Fruit fly (Drosophila melanogaster) whole organism, embryonic: Measurements from ENCODE around the gene vih.

ENCODE experiments used
- CG10274 ChIP-seq: fragments of 200-800 bp; sonication (Bioruptor generic); optimal IDR thresholded peaks from 3 replicates; lab custom pipeline; 2017; ENCODE audit warnings: missing biosample characterization, mild to moderate bottlenecking, missing genetic modification characterization
- CG10565 ChIP-seq: fragments of 200-800 bp; sonication (Bioruptor generic); optimal IDR thresholded peaks from 3 replicates; lab custom pipeline; 2016; ENCODE audit warnings: missing biosample characterization, mild to moderate bottlenecking, missing genetic modification characterization
- CG11456 ChIP-seq: fragments of 200-800 bp; sonication (Bioruptor generic); IDR thresholded peaks from 3 replicates; pipeline ENCODE4 v1.3.6; 2022; ENCODE audit warnings: missing biosample characterization, missing genetic modification characterization
- CG12219 ChIP-seq: fragments of 200-800 bp; sonication (Bioruptor generic); optimal IDR thresholded peaks from 3 replicates; lab custom pipeline; 2018; ENCODE audit warnings: missing biosample characterization, mild to moderate bottlenecking, missing genetic modification characterization
- CG17359 ChIP-seq: fragments of 200-800 bp; sonication (Bioruptor generic); optimal IDR thresholded peaks from 3 replicates; lab custom pipeline; 2018; ENCODE audit warnings: missing biosample characterization, mild to moderate bottlenecking, missing genetic modification characterization, moderate library complexity
- CG1832 ChIP-seq: fragments of 200-800 bp; sonication (Bioruptor generic); optimal IDR thresholded peaks from 2 replicates; lab custom pipeline; 2017; ENCODE audit warnings: missing biosample characterization, mild to moderate bottlenecking, missing genetic modification characterization, inconsistent platforms
- CG30431 ChIP-seq: fragments of 200-800 bp; sonication (Bioruptor generic); optimal IDR thresholded peaks from 2 replicates; lab custom pipeline; 2017; ENCODE audit warnings: missing biosample characterization, missing genetic modification characterization
- CG33213 ChIP-seq: fragments of 200-800 bp; sonication (Bioruptor generic); optimal IDR thresholded peaks from 3 replicates; lab custom pipeline; 2016; ENCODE audit warnings: missing biosample characterization, missing genetic modification characterization
- CG34376 ChIP-seq: fragments of 200-800 bp; sonication (Bioruptor generic); optimal IDR thresholded peaks from 2 replicates; lab custom pipeline; 2018; ENCODE audit warnings: missing biosample characterization, mild to moderate bottlenecking, missing genetic modification characterization
- CG6654 ChIP-seq: fragments of 200-800 bp; sonication (Bioruptor generic); optimal IDR thresholded peaks from 2 replicates; lab custom pipeline; 2017; ENCODE audit warnings: missing biosample characterization, mild to moderate bottlenecking, missing genetic modification characterization
- CG6689 ChIP-seq: fragments of 200-800 bp; sonication (Bioruptor generic); IDR thresholded peaks from 2 replicates; pipeline ENCODE4 v1.3.6; 2022; ENCODE audit warnings: missing biosample characterization, missing genetic modification characterization
- CG7987 ChIP-seq: fragments of 200-800 bp; sonication (Bioruptor generic); optimal IDR thresholded peaks from 2 replicates; lab custom pipeline; 2018; ENCODE audit warnings: missing biosample characterization, mild to moderate bottlenecking, missing genetic modification characterization, moderate library complexity
- CG8478 ChIP-seq: fragments of >200 bp; optimal IDR thresholded peaks from 2 replicates; lab custom pipeline; 2018
- CG9817 ChIP-seq: fragments of 200-800 bp; sonication (Bioruptor generic); optimal IDR thresholded peaks from 2 replicates; lab custom pipeline; 2018; ENCODE audit warnings: missing biosample characterization, mild to moderate bottlenecking, missing genetic modification characterization, moderate library complexity
- Dll ChIP-seq: fragments of 200-800 bp; sonication (Bioruptor generic); IDR thresholded peaks from 4 replicates; pipeline ENCODE4 v1.3.6; 2022; ENCODE audit warnings: missing biosample characterization, missing genetic modification characterization; ENCODE audit not compliant: partially characterized antibody
- E2f1 ChIP-seq: fragments of 200-800 bp; sonication (Bioruptor generic); IDR thresholded peaks from 2 replicates; pipeline ENCODE4 v1.3.6; 2022; ENCODE audit warnings: missing biosample characterization, missing genetic modification characterization
- Elba2 ChIP-seq: fragments of 200-800 bp; sonication (Bioruptor generic); optimal IDR thresholded peaks from 3 replicates; lab custom pipeline; 2016; ENCODE audit warnings: missing biosample characterization, missing genetic modification characterization
- HLH54F ChIP-seq: fragments of 200-800 bp; sonication (Bioruptor generic); optimal IDR thresholded peaks from 3 replicates; lab custom pipeline; 2016; ENCODE audit warnings: missing biosample characterization, missing genetic modification characterization
- HLHmδ ChIP-seq: fragments of 200-800 bp; sonication (Bioruptor generic); optimal IDR thresholded peaks from 2 replicates; lab custom pipeline; 2018; ENCODE audit warnings: missing biosample characterization, mild to moderate bottlenecking, missing genetic modification characterization, moderate library complexity
- Hey ChIP-seq: fragments of 200-800 bp; sonication (Bioruptor generic); optimal IDR thresholded peaks from 3 replicates; lab custom pipeline; 2018; ENCODE audit warnings: missing biosample characterization, mild to moderate bottlenecking, missing genetic modification characterization
- Hr39 ChIP-seq: fragments of >200 bp; optimal IDR thresholded peaks from 2 replicates; lab custom pipeline; 2017
- Jarid2 ChIP-seq: fragments of 200-800 bp; sonication (Bioruptor generic); optimal IDR thresholded peaks from 3 replicates; lab custom pipeline; 2017; ENCODE audit warnings: mild to moderate bottlenecking, missing biosample characterization, missing genetic modification reagents, missing genetic modification characterization
- Lhr ChIP-seq: fragments of 200-800 bp; sonication (Bioruptor generic); optimal IDR thresholded peaks from 3 replicates; lab custom pipeline; 2017; ENCODE audit warnings: mild to moderate bottlenecking, missing biosample characterization, missing genetic modification reagents, missing genetic modification characterization
- Mes4 ChIP-seq: fragments of 200-800 bp; sonication (Bioruptor generic); optimal IDR thresholded peaks from 2 replicates; lab custom pipeline; 2016; ENCODE audit warnings: missing biosample characterization, missing genetic modification characterization
- Mrtf ChIP-seq: fragments of 200-800 bp; sonication (Bioruptor generic); IDR thresholded peaks from 3 replicates; pipeline ENCODE4 v1.3.6; 2022; ENCODE audit warnings: missing biosample characterization, missing genetic modification characterization
- Nf-YA ChIP-seq: fragments of 200-800 bp; sonication (Bioruptor generic); IDR thresholded peaks from 2 replicates; pipeline ENCODE4 v1.3.6; 2022; ENCODE audit warnings: missing biosample characterization, missing genetic modification characterization
- Nf-YC ChIP-seq: fragments of 200-800 bp; optimal IDR thresholded peaks from 3 replicates; lab custom pipeline; 2019; ENCODE audit warnings: missing biosample characterization, mild to moderate bottlenecking, missing genetic modification characterization, moderate library complexity
- Spps ChIP-seq: fragments of 200-800 bp; sonication (Bioruptor generic); optimal IDR thresholded peaks from 2 replicates; lab custom pipeline; 2018; ENCODE audit warnings: missing biosample characterization, mild to moderate bottlenecking, missing genetic modification characterization
- ab ChIP-seq: fragments of 200-800 bp; sonication (Bioruptor generic); optimal IDR thresholded peaks from 2 replicates; lab custom pipeline; 2016; ENCODE audit warnings: missing biosample characterization, missing genetic modification characterization
- ac ChIP-seq: fragments of 200-800 bp; sonication (Bioruptor generic); optimal IDR thresholded peaks from 3 replicates; lab custom pipeline; 2017; ENCODE audit warnings: missing biosample characterization, mild to moderate bottlenecking, missing genetic modification characterization
- ap ChIP-seq: fragments of 200-800 bp; sonication (Bioruptor generic); IDR thresholded peaks from 2 replicates; pipeline ENCODE4 v1.3.6; 2022; ENCODE audit warnings: missing biosample characterization, missing genetic modification characterization
- crc ChIP-seq: fragments of 200-800 bp; sonication (Bioruptor generic); optimal IDR thresholded peaks from 2 replicates; lab custom pipeline; 2016; ENCODE audit warnings: missing biosample characterization, missing genetic modification characterization
- ems ChIP-seq: fragments of 200-800 bp; sonication (Bioruptor generic); optimal IDR thresholded peaks from 3 replicates; lab custom pipeline; 2016; ENCODE audit warnings: missing biosample characterization, missing genetic modification characterization
- ftz-f1 ChIP-seq: fragments of 200-800 bp; sonication (Bioruptor generic); optimal IDR thresholded peaks from 2 replicates; lab custom pipeline; 2016; ENCODE audit warnings: missing biosample characterization, missing genetic modification characterization
- fu2 ChIP-seq: fragments of 200-800 bp; sonication (Bioruptor generic); optimal IDR thresholded peaks from 2 replicates; lab custom pipeline; 2016; ENCODE audit warnings: missing biosample characterization, missing genetic modification characterization
- gt ChIP-seq: fragments of 200-800 bp; sonication (Bioruptor generic); IDR thresholded peaks from 2 replicates; pipeline ENCODE4 v1.3.6; 2022; ENCODE audit warnings: missing biosample characterization, missing genetic modification characterization
- h ChIP-seq: fragments of >200 bp; optimal IDR thresholded peaks from 2 replicates; lab custom pipeline; 2017
- insv ChIP-seq, 2 experiments: fragments of 200-800 bp; sonication (Bioruptor generic); optimal IDR thresholded peaks; 3 replicates each; lab custom pipeline; 2016 to 2018; ENCODE audit warnings: missing biosample characterization in 2 of 2, missing genetic modification characterization in 2 of 2
- inv ChIP-seq: fragments of 200-800 bp; sonication (Bioruptor generic); IDR thresholded peaks from 2 replicates; pipeline ENCODE4 v1.3.6; 2022; ENCODE audit warnings: missing biosample characterization, missing genetic modification characterization; ENCODE audit not compliant: partially characterized antibody
- kni ChIP-seq: fragments of 200-800 bp; sonication (Bioruptor generic); optimal IDR thresholded peaks from 3 replicates; lab custom pipeline; 2017; ENCODE audit warnings: mild to moderate bottlenecking, missing biosample characterization, missing genetic modification reagents, missing genetic modification characterization
- lov ChIP-seq, 2 experiments: fragments of 200-800 bp in 1 of 2; fragments of >200 bp in 1 of 2; sonication (Bioruptor generic) in 1 of 2; IDR thresholded peaks in 1 of 2; optimal IDR thresholded peaks in 1 of 2; 2 replicates in 1 of 2; 3 replicates in 1 of 2; pipeline versions ENCODE4 v1.3.6 to Lab custom; 2017 to 2022; ENCODE audit warnings: missing biosample characterization in 1 of 2, missing genetic modification characterization in 1 of 2
- mld ChIP-seq: fragments of 200-800 bp; sonication (Bioruptor generic); IDR thresholded peaks from 3 replicates; pipeline ENCODE4 v1.3.6; 2022; ENCODE audit warnings: missing biosample characterization, missing genetic modification characterization; ENCODE audit not compliant: partially characterized antibody
- odd ChIP-seq: fragments of 200-800 bp; sonication (Bioruptor generic); optimal IDR thresholded peaks from 2 replicates; lab custom pipeline; 2017; ENCODE audit warnings: missing biosample characterization, mild to moderate bottlenecking, missing genetic modification characterization
- org-1 ChIP-seq: fragments of 200-800 bp; sonication (Bioruptor generic); optimal IDR thresholded peaks from 2 replicates; lab custom pipeline; 2017; ENCODE audit warnings: missing biosample characterization, missing genetic modification characterization
- p53 ChIP-seq: fragments of 200-800 bp; sonication (Bioruptor generic); optimal IDR thresholded peaks from 2 replicates; lab custom pipeline; 2016; ENCODE audit warnings: missing biosample characterization, missing genetic modification characterization
- repo ChIP-seq: fragments of 200-800 bp; sonication (Bioruptor generic); optimal IDR thresholded peaks from 2 replicates; lab custom pipeline; 2016; ENCODE audit warnings: missing biosample characterization, missing genetic modification characterization
- row ChIP-seq: fragments of 200-800 bp; sonication (Bioruptor generic); IDR thresholded peaks from 3 replicates; pipeline ENCODE4 v1.3.6; 2022; ENCODE audit warnings: missing biosample characterization, missing genetic modification characterization
- sd ChIP-seq: fragments of 200-800 bp; sonication (Bioruptor generic); optimal IDR thresholded peaks from 3 replicates; lab custom pipeline; 2018; ENCODE audit warnings: missing biosample characterization, mild to moderate bottlenecking, missing genetic modification characterization, moderate library complexity
- sens ChIP-seq: fragments of 200-800 bp; sonication (Bioruptor generic); peaks from one replicate; lab custom pipeline; 2016; ENCODE audit warnings: missing biosample characterization, missing genetic modification characterization
- sqz ChIP-seq: fragments of 200-800 bp; sonication (Bioruptor generic); optimal IDR thresholded peaks from 3 replicates; lab custom pipeline; 2018; ENCODE audit warnings: missing biosample characterization, mild to moderate bottlenecking, missing genetic modification characterization
- toy ChIP-seq: fragments of 200-800 bp; sonication (Bioruptor generic); IDR thresholded peaks from 2 replicates; pipeline ENCODE4 v1.3.6; 2022; ENCODE audit warnings: missing biosample characterization, missing genetic modification characterization
- tup ChIP-seq: fragments of 200-800 bp; sonication (Bioruptor generic); optimal IDR thresholded peaks from 2 replicates; lab custom pipeline; 2016; ENCODE audit warnings: missing biosample characterization, mild to moderate bottlenecking, missing genetic modification characterization, moderate library complexity

vih gene

dm6 chr3L:12471471-12471978 lies 32.6 kb upstream of the vih start, which contains the start of gene CG10616 (continued):
- TF ChIP-seq odd (GFP tag; lab: Kevin White, UChicago): no peak
- TF ChIP-seq Spps (tag; lab: Kevin White, UChicago): no peak
- no peak for TF ChIP-seq Lhr (GFP tag; lab: Kevin White, UChicago)
- no peak for TF ChIP-seq Mrtf
- no peak for TF ChIP-seq Hey
- TF ChIP-seq CG33213 (GFP tag; lab: Kevin White, UChicago): peak; percentile 28
- TF ChIP-seq Mes4 (GFP tag; lab: Kevin White, UChicago): no peak
- no peak for TF ChIP-seq h
- peak; percentile 64 for TF ChIP-seq row
- no peak for TF ChIP-seq tup
- no peak for TF ChIP-seq Nf-YC (tag; lab: Kevin White, UChicago)
- TF ChIP-seq CG8478: no peak
- TF ChIP-seq CG10274 (GFP tag; lab: Kevin White, UChicago): no peak
- TF ChIP-seq org-1 (GFP tag; lab: Kevin White, UChicago): no peak
- peak; percentile 65 for TF ChIP-seq sens (GFP tag; lab: Kevin White, UChicago)
- no peak for TF ChIP-seq lov (optimal IDR thresholded peaks at IDR 0.05; lab: Kevin White, UChicago)
- no peak for TF ChIP-seq lov (GFP tag; IDR thresholded peaks at IDR 0.05; lab: Robert Waterston, UW)
- no peak for TF ChIP-seq CG34376 (GFP tag; lab: Kevin White, UChicago)
- TF ChIP-seq Jarid2: no peak
- TF ChIP-seq CG9817: no peak
- no peak for TF ChIP-seq crc (GFP tag; lab: Kevin White, UChicago)
- TF ChIP-seq ap (GFP tag; lab: Robert Waterston, UW): no peak
- no peak for TF ChIP-seq ems (GFP tag; lab: Kevin White, UChicago)
- TF ChIP-seq Dll (GFP tag; lab: Robert Waterston, UW): peak; percentile 99
- TF ChIP-seq sd (tag; lab: Kevin White, UChicago): no peak
- no peak for TF ChIP-seq CG1832 (GFP tag; lab: Kevin White, UChicago)
- no peak for TF ChIP-seq CG6654
- TF ChIP-seq HLHmδ (GFP tag; lab: Kevin White, UChicago): no peak
- TF ChIP-seq ftz-f1: no peak
- no peak for TF ChIP-seq CG7987 (GFP tag; lab: Kevin White, UChicago)
- no peak for TF ChIP-seq toy (GFP tag; lab: Robert Waterston, UW)
- peak; percentile 93 for TF ChIP-seq inv (GFP tag; lab: Robert Waterston, UW)
- TF ChIP-seq ab (GFP tag; lab: Kevin White, UChicago): no peak
- no peak for TF ChIP-seq CG11456
- TF ChIP-seq Nf-YA: no peak
- no peak for TF ChIP-seq CG10565 (GFP tag; lab: Kevin White, UChicago)
- no peak for TF ChIP-seq HLH54F
- TF ChIP-seq Elba2 (GFP tag; lab: Kevin White, UChicago): no peak
- no peak for TF ChIP-seq p53 (GFP tag; lab: Kevin White, UChicago)
- no peak for TF ChIP-seq CG30431
- no peak for TF ChIP-seq ac (GFP tag; lab: Kevin White, UChicago)
- TF ChIP-seq E2f1 (GFP tag; lab: Robert Waterston, UW): no peak
- no peak for TF ChIP-seq Hr39 (lab: Kevin White, UChicago)
- TF ChIP-seq kni (GFP tag; lab: Kevin White, UChicago): no peak
- peak in 1 of 2 experiments; percentile 15 for TF ChIP-seq insv (GFP tag; optimal IDR thresholded peaks at IDR 0.05; lab: Kevin White, UChicago)
- no peak for TF ChIP-seq gt (GFP tag; lab: Robert Waterston, UW)
- no peak for TF ChIP-seq CG12219 (GFP tag; lab: Kevin White, UChicago)
- TF ChIP-seq sqz (GFP tag; lab: Kevin White, UChicago): no peak
- TF ChIP-seq repo (GFP tag; lab: Kevin White, UChicago): no peak
- no peak for TF ChIP-seq CG6689 (GFP tag; lab: Robert Waterston, UW)
- TF ChIP-seq fu2: no peak
- no peak for TF ChIP-seq CG17359 (tag; lab: Kevin White, UChicago)
- TF ChIP-seq mld (GFP tag; lab: Robert Waterston, UW): peak; percentile 79; the same call in 2 of the 3 replicates
